Worm (Caenorhabditis elegans): ENCODE results near the gene C54F6.3.

Gene C54F6.3

ce11 chrV:7538018-7538417 is 5.0 kb downstream of the C54F6.3 start, which contains the start of gene C54F6.12:
C54F6.12 (minus strand) TSS chrV:7538118.
- TF ChIP-seq B0336.3 (GFP tag; IDR thresholded peaks at IDR 0.05): no peak
- no peak for TF ChIP-seq mes-4 (tag; optimal IDR thresholded peaks at IDR 0.05)
- TF ChIP-seq dox-1 (GFP tag; IDR thresholded peaks at IDR 0.05): no peak
- TF ChIP-seq B0019.2 (GFP tag; conservative IDR thresholded peaks at IDR 0.05): no peak
- TF ChIP-seq nhr-120 (GFP tag; IDR thresholded peaks at IDR 0.05): no peak

- TF ChIP-seq F55B11.4 (tag; optimal IDR thresholded peaks at IDR 0.05; ENCODE audit: borderline replicate concordance, insufficient read depth) (no peak), repo-1 (tag; optimal IDR thresholded peaks at IDR 0.05) (no peak), ztf-25 (GFP tag; IDR thresholded peaks at IDR 0.05) (no peak), F33H1.4 (GFP tag; IDR thresholded peaks at IDR 0.05) (no peak), ZK185.1 (tag; optimal IDR thresholded peaks at IDR 0.05; ENCODE audit: poor library complexity, severe bottlenecking) (no peak), T07F8.4 (tag; optimal IDR thresholded peaks at IDR 0.05) (no peak), attf-3 (GFP tag; conservative IDR thresholded peaks at IDR 0.05) (no peak), Y53F4B.3 (GFP tag; IDR thresholded peaks at IDR 0.05) (no peak), hlh-26 (GFP tag; conservative IDR thresholded peaks at IDR 0.05) (no peak)
These were observed 6.0 kb downstream of the C54F6.3 start, which contains the start of gene srh-268 for ce11 chrV:7539015-7539414. srh-268 (plus strand) TSS chrV:7539315.

DNA sequence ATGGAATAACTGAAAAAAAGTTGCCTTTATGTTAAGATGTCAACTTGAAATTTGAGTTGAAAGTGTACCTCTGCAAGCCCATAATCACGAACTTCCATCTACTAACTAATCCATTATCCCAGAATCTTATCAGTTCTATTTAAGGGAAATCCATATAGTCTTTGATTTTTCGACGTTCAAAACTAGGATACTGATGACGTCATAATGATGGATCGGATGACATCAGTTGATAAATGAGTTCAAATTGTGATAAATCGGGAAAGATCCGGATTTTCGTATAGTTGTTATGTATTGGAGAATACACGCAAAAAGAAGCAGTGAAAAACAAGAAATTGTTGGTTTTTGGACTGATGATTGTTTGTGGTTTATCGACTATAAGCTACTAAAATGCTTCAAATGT is 10.7 kb downstream of the C54F6.3 start:
- no peak for TF ChIP-seq tlf-1 (GFP tag; optimal IDR thresholded peaks at IDR 0.05)
- TF ChIP-seq somi-1 (GFP tag; optimal IDR thresholded peaks at IDR 0.05): no peak
- TF ChIP-seq rpc-1 (optimal IDR thresholded peaks at IDR 0.05): no peak
- no peak for TF ChIP-seq rpc-1 (tag; optimal IDR thresholded peaks at IDR 0.05)
- TF ChIP-seq K12H6.12 (tag; optimal IDR thresholded peaks at IDR 0.05): no peak
- TF ChIP-seq B0336.3 (GFP tag; IDR thresholded peaks at IDR 0.05): no peak
- TF ChIP-seq hmg-20 (GFP tag; IDR thresholded peaks at IDR 0.05): no peak
- no peak for TF ChIP-seq dpff-1 (tag; optimal IDR thresholded peaks at IDR 0.05)
- TF ChIP-seq madf-10 (tag; optimal IDR thresholded peaks at IDR 0.05): no peak
- TF ChIP-seq sea-2 (GFP tag; IDR thresholded peaks at IDR 0.05): no peak
- no peak for TF ChIP-seq nhr-120 (GFP tag; IDR thresholded peaks at IDR 0.05)
- TF ChIP-seq F10E7.11 (tag; optimal IDR thresholded peaks at IDR 0.05): no peak
- no peak for TF ChIP-seq bed-2 (GFP tag; IDR thresholded peaks at IDR 0.05)
- TF ChIP-seq bed-1 (GFP tag; IDR thresholded peaks at IDR 0.05): no peak
- no peak for TF ChIP-seq cebp-2 (GFP tag; IDR thresholded peaks at IDR 0.05)
- no peak for TF ChIP-seq nfyb-1 (GFP tag; IDR thresholded peaks at IDR 0.05)
- TF ChIP-seq ceh-40 (GFP tag; IDR thresholded peaks at IDR 0.05): no peak
- TF ChIP-seq pbrm-1 (GFP tag; IDR thresholded peaks at IDR 0.05): no peak
- no peak for TF ChIP-seq madf-6 (GFP tag; IDR thresholded peaks at IDR 0.05)
- no peak for TF ChIP-seq dpl-1 (GFP tag; optimal IDR thresholded peaks at IDR 0.05)
- TF ChIP-seq hsf-1 (GFP tag; IDR thresholded peaks at IDR 0.05): no peak

DNA sequence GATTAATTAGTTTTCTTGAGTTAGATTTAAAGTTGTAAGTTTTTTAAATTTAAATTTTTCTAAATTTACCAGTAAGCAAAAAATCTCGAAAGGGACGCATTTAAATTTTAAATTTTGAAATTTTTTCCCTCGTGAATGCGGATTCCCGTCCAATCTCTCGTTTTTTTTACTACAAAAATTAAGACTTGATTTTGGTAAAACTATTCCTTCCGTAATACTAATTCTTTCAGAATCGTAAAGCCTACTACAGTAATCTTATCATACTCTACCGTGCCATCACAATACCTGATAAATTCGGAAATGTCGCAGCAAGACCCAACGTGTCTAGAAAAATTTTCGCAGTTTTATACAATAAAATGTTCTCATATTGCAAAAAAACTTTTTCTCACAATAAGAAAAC is 12.1 kb downstream of the C54F6.3 start, which contains the start of the genes C54F6.19 and nhx-3:
Gene C54F6.19 (plus strand): TSS at position 301 of the 400 bp plus-strand sequence.
Gene nhx-3 (minus strand): TSS at position 337 of the 400 bp plus-strand sequence.
- TF ChIP-seq athp-1 (tag; optimal IDR thresholded peaks at IDR 0.05) (no peak), ceh-100 (GFP tag; IDR thresholded peaks at IDR 0.05) (no peak), B0035.1 (tag; optimal IDR thresholded peaks at IDR 0.05) (no peak), B0019.2 (GFP tag; conservative IDR thresholded peaks at IDR 0.05) (no peak)
